Worm (Caenorhabditis elegans): ENCODE results near the gene F22F1.3.

Gene F22F1.3

DNA sequence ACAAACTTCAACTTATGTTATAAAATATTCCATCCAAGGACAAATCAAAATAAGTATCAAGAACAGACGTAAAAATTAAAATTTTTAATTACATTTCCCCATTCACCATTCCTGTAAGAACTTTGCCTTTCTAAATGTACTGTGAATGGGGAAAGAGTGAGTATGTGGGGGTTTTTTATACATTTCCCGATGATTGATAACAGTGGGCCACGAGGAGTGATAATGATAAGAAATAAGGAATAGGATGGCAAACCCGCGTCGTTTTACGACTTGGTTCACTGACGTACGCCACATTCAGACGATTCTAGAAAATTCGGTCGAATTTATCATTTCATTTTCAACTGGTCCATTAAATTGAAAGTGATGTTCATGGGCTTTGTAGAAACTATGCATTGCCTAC is 48.1 kb upstream of the F22F1.3 start, which contains the start of gene cdd-1 (continued):
- TF ChIP-seq zip-4 (GFP tag; optimal IDR thresholded peaks at IDR 0.05) = no peak
- TF ChIP-seq zag-1 (tag; optimal IDR thresholded peaks at IDR 0.05) = no peak
- TF ChIP-seq lin-35 (GFP tag; optimal IDR thresholded peaks at IDR 0.05) = peak in 1 of 2 experiments; percentile 72
- TF ChIP-seq dpl-1 (GFP tag; optimal IDR thresholded peaks at IDR 0.05) = no peak
- no peak for TF ChIP-seq pax-3 (tag; optimal IDR thresholded peaks at IDR 0.05)
- no peak for TF ChIP-seq fkh-4 (tag; optimal IDR thresholded peaks at IDR 0.05; ENCODE audit: borderline replicate concordance)
- no peak for TF ChIP-seq nhr-77 (tag; optimal IDR thresholded peaks at IDR 0.05)
- TF ChIP-seq ceh-8 (GFP tag; optimal IDR thresholded peaks at IDR 0.05) = no peak
- TF ChIP-seq nhr-84 (tag; optimal IDR thresholded peaks at IDR 0.05) = no peak
- TF ChIP-seq nhr-237 (tag; optimal IDR thresholded peaks at IDR 0.05) = no peak
- no peak for TF ChIP-seq sptf-1 (tag; optimal IDR thresholded peaks at IDR 0.05)
- no peak for TF ChIP-seq swsn-7 (tag; optimal IDR thresholded peaks at IDR 0.05)
- TF ChIP-seq ets-5 (GFP tag; IDR thresholded peaks at IDR 0.05) = no peak
- no peak for TF ChIP-seq rnt-1 (tag; optimal IDR thresholded peaks at IDR 0.05)
- no peak for TF ChIP-seq unc-98 (GFP tag; IDR thresholded peaks at IDR 0.05)
- TF ChIP-seq nhr-47 (tag; optimal IDR thresholded peaks at IDR 0.05) = no peak
- no peak; the same call in 1 of the 2 replicates for TF ChIP-seq nhr-19 (GFP tag; conservative IDR thresholded peaks at IDR 0.05)
- no peak for TF ChIP-seq unc-86 (tag; optimal IDR thresholded peaks at IDR 0.05)
- TF ChIP-seq lin-14 (GFP tag; optimal IDR thresholded peaks at IDR 0.05) = peak; percentile 34
- TF ChIP-seq C34B4.2 (tag; optimal IDR thresholded peaks at IDR 0.05) = no peak
- TF ChIP-seq ztf-4 (tag; optimal IDR thresholded peaks at IDR 0.05) = no peak
- no peak for TF ChIP-seq nhr-11 (tag; optimal IDR thresholded peaks at IDR 0.05)
- TF ChIP-seq ceh-82 (tag; optimal IDR thresholded peaks at IDR 0.05) = no peak
- no peak for TF ChIP-seq lin-13 (GFP tag; optimal IDR thresholded peaks at IDR 0.05)
- TF ChIP-seq vab-15 (tag; optimal IDR thresholded peaks at IDR 0.05) = no peak
- TF ChIP-seq dsc-1 (tag; optimal IDR thresholded peaks at IDR 0.05) = no peak
- TF ChIP-seq aly-2 (tag; optimal IDR thresholded peaks at IDR 0.05) = no peak
- no peak for TF ChIP-seq sup-37 (GFP tag; optimal IDR thresholded peaks at IDR 0.05)
- TF ChIP-seq ama-1 (optimal IDR thresholded peaks at IDR 0.05) = no peak
- no peak for TF ChIP-seq sox-4 (tag; optimal IDR thresholded peaks at IDR 0.05)
- no peak for TF ChIP-seq C04F5.9 (tag; optimal IDR thresholded peaks at IDR 0.05)
- no peak for TF ChIP-seq hpl-2 (GFP tag; optimal IDR thresholded peaks at IDR 0.05)
- TF ChIP-seq ceh-88 (GFP tag; IDR thresholded peaks at IDR 0.05) = no peak
- TF ChIP-seq hlh-4 (tag; optimal IDR thresholded peaks at IDR 0.05) = no peak
- TF ChIP-seq nhr-76 (tag; optimal IDR thresholded peaks at IDR 0.05) = no peak
- TF ChIP-seq jun-1 (tag; optimal IDR thresholded peaks at IDR 0.05) = peak; percentile 26
- TF ChIP-seq mef-2 (tag; optimal IDR thresholded peaks at IDR 0.05) = no peak
- TF ChIP-seq unc-62 (GFP tag; optimal IDR thresholded peaks at IDR 0.05) = no peak
- TF ChIP-seq ceh-63 (GFP tag; optimal IDR thresholded peaks at IDR 0.05) = no peak
- no peak for TF ChIP-seq C16A3.4 (tag; optimal IDR thresholded peaks at IDR 0.05)
- no peak for TF ChIP-seq mep-1 (tag; optimal IDR thresholded peaks at IDR 0.05)
- no peak for TF ChIP-seq lin-39 (tag; optimal IDR thresholded peaks at IDR 0.05)

ce11 chrX:8205919-8206318 is 43.0 kb upstream of the F22F1.3 start:
- no peak for TF ChIP-seq tlp-1 (tag; optimal IDR thresholded peaks at IDR 0.05)
- no peak for TF ChIP-seq elt-2 (tag; optimal IDR thresholded peaks at IDR 0.05)
- TF ChIP-seq zip-4 (GFP tag; optimal IDR thresholded peaks at IDR 0.05) = no peak
- TF ChIP-seq ceh-88 (GFP tag; IDR thresholded peaks at IDR 0.05) = no peak
- TF ChIP-seq ets-5 (GFP tag; IDR thresholded peaks at IDR 0.05) = no peak
- TF ChIP-seq dsc-1 (tag; optimal IDR thresholded peaks at IDR 0.05) = peak; percentile 64
- TF ChIP-seq nhr-47 (tag; optimal IDR thresholded peaks at IDR 0.05) = peak; percentile 26
- TF ChIP-seq snpc-4 (tag; optimal IDR thresholded peaks at IDR 0.05) = no peak
- no peak for TF ChIP-seq lir-3 (tag; optimal IDR thresholded peaks at IDR 0.05; ENCODE audit: poor library complexity)
- TF ChIP-seq ceh-8 (GFP tag; optimal IDR thresholded peaks at IDR 0.05) = no peak
- TF ChIP-seq C34B4.2 (tag; optimal IDR thresholded peaks at IDR 0.05) = no peak
- TF ChIP-seq zag-1 (tag; optimal IDR thresholded peaks at IDR 0.05) = no peak
- TF ChIP-seq alr-1 (tag; optimal IDR thresholded peaks at IDR 0.05; ENCODE audit: borderline replicate concordance) = no peak
- TF ChIP-seq lin-35 (GFP tag; optimal IDR thresholded peaks at IDR 0.05) = peak in 1 of 2 experiments; percentile 19
- no peak for TF ChIP-seq unc-30 (tag; optimal IDR thresholded peaks at IDR 0.05)
- TF ChIP-seq nhr-90 (tag; optimal IDR thresholded peaks at IDR 0.05; ENCODE audit: poor library complexity) = no peak
- no peak for TF ChIP-seq ceh-63 (GFP tag; optimal IDR thresholded peaks at IDR 0.05)
- TF ChIP-seq tbx-2 (tag; optimal IDR thresholded peaks at IDR 0.05) = peak; percentile 33
- TF ChIP-seq irx-1 (tag; optimal IDR thresholded peaks at IDR 0.05) = no peak
- TF ChIP-seq efl-1 (optimal IDR thresholded peaks at IDR 0.05) = peak; percentile 9 to 13
- TF ChIP-seq efl-1 (GFP tag; optimal IDR thresholded peaks at IDR 0.05 in 1 of 2) = no peak
- TF ChIP-seq ceh-90 (tag; optimal IDR thresholded peaks at IDR 0.05) = no peak
- TF ChIP-seq nhr-19 (GFP tag; conservative IDR thresholded peaks at IDR 0.05) = 0 out of 2 replicates have a peak, but pooled peaks have one; percentile 24

Measured in whole organism, L1 larva.